Worm (Caenorhabditis elegans): Measurements from ENCODE around the gene F38E1.6.

F38E1.6 gene

ce11 chrV:8358702-8359101 lies 1.2 kb upstream of the F38E1.6 start:
- TF ChIP-seq C04F5.9 (tag; optimal IDR thresholded peaks at IDR 0.05) (no peak), efl-1 (optimal IDR thresholded peaks at IDR 0.05) (no peak), efl-1 (GFP tag; optimal IDR thresholded peaks at IDR 0.05 in 1 of 2) (peak in 1 of 2 experiments; percentile 63)

- no peak for TF ChIP-seq nhr-237 (tag; optimal IDR thresholded peaks at IDR 0.05)
- TF ChIP-seq unc-62 (GFP tag; optimal IDR thresholded peaks at IDR 0.05) = no peak
- no peak for TF ChIP-seq mab-9 (GFP tag; IDR thresholded peaks at IDR 0.05)
- no peak for TF ChIP-seq ceh-88 (GFP tag; IDR thresholded peaks at IDR 0.05)
- peak; percentile 78 for TF ChIP-seq nhr-20 (tag; optimal IDR thresholded peaks at IDR 0.05)
- TF ChIP-seq unc-86 (tag; optimal IDR thresholded peaks at IDR 0.05) = peak; percentile 30
- TF ChIP-seq nhr-28 (tag; optimal IDR thresholded peaks at IDR 0.05) = no peak
- TF ChIP-seq unc-130 (tag; optimal IDR thresholded peaks at IDR 0.05) = peak; percentile 31
- TF ChIP-seq F16B12.6 (tag; optimal IDR thresholded peaks at IDR 0.05) = no peak
- peak; percentile 22 for TF ChIP-seq skn-1 (tag; optimal IDR thresholded peaks at IDR 0.05)
- no peak for TF ChIP-seq ceh-63 (GFP tag; optimal IDR thresholded peaks at IDR 0.05)
- peak; percentile 65 for TF ChIP-seq nhr-90 (tag; optimal IDR thresholded peaks at IDR 0.05; ENCODE audit: poor library complexity)
- TF ChIP-seq egl-27 (tag; optimal IDR thresholded peaks at IDR 0.05) = no peak
- peak in 2 of 6 experiments; percentile 32 to 69 for TF ChIP-seq elt-3 (tag; optimal IDR thresholded peaks at IDR 0.05)
- TF ChIP-seq nhr-47 (tag; optimal IDR thresholded peaks at IDR 0.05) = peak; percentile 76
- peak; percentile 79 for TF ChIP-seq C16A3.4 (tag; optimal IDR thresholded peaks at IDR 0.05)
- TF ChIP-seq lir-3 (tag; optimal IDR thresholded peaks at IDR 0.05; ENCODE audit: poor library complexity) = no peak
- TF ChIP-seq unc-30 (tag; optimal IDR thresholded peaks at IDR 0.05) = no peak
- TF ChIP-seq nhr-84 (tag; optimal IDR thresholded peaks at IDR 0.05) = no peak
- TF ChIP-seq nhr-19 (GFP tag; conservative IDR thresholded peaks at IDR 0.05) = peak; percentile 77
- TF ChIP-seq alr-1 (tag; optimal IDR thresholded peaks at IDR 0.05; ENCODE audit: borderline replicate concordance) = no peak
- peak in 1 of 2 experiments; percentile 23 for TF ChIP-seq mdl-1 (tag; optimal IDR thresholded peaks at IDR 0.05)
- no peak for TF ChIP-seq C04F5.9 (tag; optimal IDR thresholded peaks at IDR 0.05)
- no peak for TF ChIP-seq nhr-76 (tag; optimal IDR thresholded peaks at IDR 0.05)
- no peak for TF ChIP-seq ets-5 (GFP tag; IDR thresholded peaks at IDR 0.05)
- no peak for TF ChIP-seq fkh-4 (tag; optimal IDR thresholded peaks at IDR 0.05; ENCODE audit: borderline replicate concordance)
- TF ChIP-seq irx-1 (tag; optimal IDR thresholded peaks at IDR 0.05) = peak; percentile 63
- TF ChIP-seq aly-2 (tag; optimal IDR thresholded peaks at IDR 0.05) = no peak
- no peak for TF ChIP-seq nhr-12 (tag; optimal IDR thresholded peaks at IDR 0.05)
- no peak for TF ChIP-seq pag-3 (tag; optimal IDR thresholded peaks at IDR 0.05; ENCODE audit: borderline replicate concordance, insufficient read depth)
- peak; percentile 39 for TF ChIP-seq egl-13 (tag; optimal IDR thresholded peaks at IDR 0.05)
- TF ChIP-seq jun-1 (tag; optimal IDR thresholded peaks at IDR 0.05) = no peak
- peak; percentile 79 for TF ChIP-seq swsn-7 (tag; optimal IDR thresholded peaks at IDR 0.05)
- TF ChIP-seq lin-35 (GFP tag; optimal IDR thresholded peaks at IDR 0.05) = peak; percentile 69 to 78
- peak; percentile 5 for TF ChIP-seq fkh-10 (GFP tag; optimal IDR thresholded peaks at IDR 0.05)
- TF ChIP-seq Y116A8C.19 (tag; optimal IDR thresholded peaks at IDR 0.05; ENCODE audit: borderline replicate concordance) = no peak
- TF ChIP-seq mep-1 (tag; optimal IDR thresholded peaks at IDR 0.05) = peak; percentile 93
- TF ChIP-seq pax-3 (tag; optimal IDR thresholded peaks at IDR 0.05) = no peak
- TF ChIP-seq pqm-1 (tag; optimal IDR thresholded peaks at IDR 0.05) = no peak
- TF ChIP-seq ceh-82 (tag; optimal IDR thresholded peaks at IDR 0.05) = peak; percentile 53 to 83 (median 58)
- TF ChIP-seq lsy-2 (tag; optimal IDR thresholded peaks at IDR 0.05) = peak; percentile 82 to 83
- TF ChIP-seq lin-14 (GFP tag; optimal IDR thresholded peaks at IDR 0.05) = no peak
- no peak for TF ChIP-seq isw-1 (GFP tag; IDR thresholded peaks at IDR 0.05)
- TF ChIP-seq xbp-1 (tag; optimal IDR thresholded peaks at IDR 0.05) = peak; percentile 85
- TF ChIP-seq sox-4 (tag; optimal IDR thresholded peaks at IDR 0.05) = peak; percentile 13
- no peak for TF ChIP-seq ceh-90 (tag; optimal IDR thresholded peaks at IDR 0.05)
- peak; percentile 61 for TF ChIP-seq lin-39 (tag; optimal IDR thresholded peaks at IDR 0.05)
- no peak for TF ChIP-seq C34B4.2 (tag; optimal IDR thresholded peaks at IDR 0.05)
- peak; percentile 24 for TF ChIP-seq lin-13 (GFP tag; optimal IDR thresholded peaks at IDR 0.05)
Measured at ce11 chrV:8359113-8359564, 753 bp upstream of the F38E1.6 start, which contains the start of gene mpdu-1. Gene mpdu-1 (minus strand): TSS chrV:8359163.
